Worm (Caenorhabditis elegans) whole organism, L3 larva: ENCODE results near the gene pld-1.
A peak's percentile ranks its signal among the peaks of the same experiment; 100 is the strongest.

Source experiments
- R02D3.7 ChIP-seq: fragments of 150-350 bp; optimal IDR thresholded peaks from 2 replicates; lab custom pipeline; 2014; ENCODE audit warnings: missing biosample characterization, missing genetic modification characterization
- ZK546.5 ChIP-seq: sonication (generic microtip); optimal IDR thresholded peaks from 2 replicates; lab custom pipeline; 2017; ENCODE audit warnings: missing biosample characterization, missing genetic modification characterization
- aly-2 ChIP-seq: fragments of 150-350 bp; optimal IDR thresholded peaks from 2 replicates; lab custom pipeline; 2014; ENCODE audit warnings: missing biosample characterization, missing genetic modification characterization
- ama-1 ChIP-seq: fragments of 150-350 bp; optimal IDR thresholded peaks from 2 replicates; lab custom pipeline; 2018
- ceh-16 ChIP-seq: sonication (generic microtip); optimal IDR thresholded peaks from 2 replicates; lab custom pipeline; 2017; ENCODE audit warnings: missing biosample characterization, missing genetic modification characterization
- ceh-28 ChIP-seq: fragments of 150-350 bp; optimal IDR thresholded peaks from 2 replicates; lab custom pipeline; 2014; ENCODE audit warnings: missing biosample characterization, missing genetic modification reagents, missing genetic modification characterization
- ceh-82 ChIP-seq: fragments of 150-350 bp; optimal IDR thresholded peaks from 2 replicates; lab custom pipeline; 2014; ENCODE audit warnings: missing biosample characterization, missing genetic modification characterization
- ceh-9 ChIP-seq: sonication (generic microtip); optimal IDR thresholded peaks from 2 replicates; lab custom pipeline; 2018; ENCODE audit warnings: missing biosample characterization, missing genetic modification characterization
- daf-12 ChIP-seq: fragments of 150-350 bp; optimal IDR thresholded peaks from 2 replicates; lab custom pipeline; 2014; ENCODE audit warnings: missing biosample characterization, missing genetic modification reagents, missing genetic modification characterization
- egl-27 ChIP-seq: sonication (generic microtip); optimal IDR thresholded peaks from 4 replicates; lab custom pipeline; 2017; ENCODE audit warnings: missing biosample characterization, missing genetic modification reagents, missing genetic modification characterization
- egl-5 ChIP-seq: fragments of 150-350 bp; optimal IDR thresholded peaks from 2 replicates; lab custom pipeline; 2017; ENCODE audit warnings: missing biosample characterization, missing genetic modification reagents, missing genetic modification characterization, inconsistent platforms
- elt-1 ChIP-seq: fragments of 150-350 bp; optimal IDR thresholded peaks from 2 replicates; lab custom pipeline; 2014; ENCODE audit warnings: missing biosample characterization, missing genetic modification characterization
- elt-2 ChIP-seq: sonication (generic microtip); optimal IDR thresholded peaks from 2 replicates; lab custom pipeline; 2016; ENCODE audit warnings: missing genetic modification reagents, mild to moderate bottlenecking, missing genetic modification characterization, missing compliant biosample characterization
- elt-3 ChIP-seq, 3 experiments: fragments of 150-350 bp in 1 of 3; sonication (generic microtip) in 2 of 3; optimal IDR thresholded peaks; 2 replicates in 2 of 3; 4 replicates in 1 of 3; lab custom pipeline; 2014 to 2017; ENCODE audit warnings: missing biosample characterization in 3 of 3, missing genetic modification characterization in 3 of 3
- eor-1 ChIP-seq, 2 experiments: fragments of 150-350 bp; optimal IDR thresholded peaks; 2 replicates each; lab custom pipeline; 2014 to 2018; ENCODE audit warnings: missing biosample characterization in 2 of 2, missing genetic modification characterization in 2 of 2
- fkh-10 ChIP-seq: sonication (generic microtip); optimal IDR thresholded peaks from 2 replicates; lab custom pipeline; 2017; ENCODE audit warnings: missing biosample characterization, missing genetic modification reagents, missing genetic modification characterization
- fkh-2 ChIP-seq: fragments of 150-350 bp; optimal IDR thresholded peaks from 2 replicates; lab custom pipeline; 2014; ENCODE audit warnings: missing biosample characterization, missing genetic modification reagents, missing genetic modification characterization
- fos-1 ChIP-seq: fragments of 150-350 bp; optimal IDR thresholded peaks from 2 replicates; lab custom pipeline; 2014; ENCODE audit warnings: missing biosample characterization, missing genetic modification characterization
- hmg-11 ChIP-seq: sonication (generic microtip); optimal IDR thresholded peaks from 2 replicates; lab custom pipeline; 2016; ENCODE audit warnings: missing genetic modification characterization, missing compliant biosample characterization
- jun-1 ChIP-seq: fragments of 150-350 bp; optimal IDR thresholded peaks from 2 replicates; lab custom pipeline; 2014; ENCODE audit warnings: missing biosample characterization, missing genetic modification reagents, missing genetic modification characterization
- lin-15B ChIP-seq: fragments of 150-350 bp; optimal IDR thresholded peaks from 2 replicates; lab custom pipeline; 2014; ENCODE audit warnings: missing biosample characterization, missing genetic modification characterization
- lin-39 ChIP-seq: fragments of 150-350 bp; optimal IDR thresholded peaks from 2 replicates; lab custom pipeline; 2018; ENCODE audit warnings: missing biosample characterization, missing genetic modification reagents, missing genetic modification characterization
- lsy-12 ChIP-seq: sonication (generic microtip); optimal IDR thresholded peaks from 2 replicates; lab custom pipeline; 2016; ENCODE audit warnings: mild to moderate bottlenecking, missing genetic modification characterization, missing compliant biosample characterization
- mdl-1 ChIP-seq: fragments of 150-350 bp; optimal IDR thresholded peaks from 2 replicates; lab custom pipeline; 2014; ENCODE audit warnings: missing biosample characterization, missing genetic modification characterization
- mml-1 ChIP-seq: fragments of 150-350 bp; sonication (generic microtip); optimal IDR thresholded peaks from 3 replicates; lab custom pipeline; 2014; ENCODE audit warnings: missing biosample characterization, missing genetic modification characterization
- nfya-1 ChIP-seq: sonication (generic microtip); optimal IDR thresholded peaks from 2 replicates; lab custom pipeline; 2017; ENCODE audit warnings: missing genetic modification characterization, mild to moderate bottlenecking, missing compliant biosample characterization, antibody characterized with exemption, moderate library complexity; ENCODE audit not compliant: insufficient read depth
- nhr-11 ChIP-seq: fragments of 150-350 bp; optimal IDR thresholded peaks from 2 replicates; lab custom pipeline; 2014; ENCODE audit warnings: missing biosample characterization, missing genetic modification characterization
- nhr-12 ChIP-seq: fragments of 150-350 bp; optimal IDR thresholded peaks from 2 replicates; lab custom pipeline; 2014; ENCODE audit warnings: missing biosample characterization, missing genetic modification characterization
- nhr-23 ChIP-seq: fragments of 150-350 bp; optimal IDR thresholded peaks from 2 replicates; lab custom pipeline; 2014; ENCODE audit warnings: missing biosample characterization, missing genetic modification reagents, missing genetic modification characterization
- nhr-237 ChIP-seq: fragments of 150-350 bp; optimal IDR thresholded peaks from 2 replicates; lab custom pipeline; 2014; ENCODE audit warnings: missing biosample characterization, missing genetic modification characterization
- nhr-25 ChIP-seq: sonication (generic microtip); optimal IDR thresholded peaks from 2 replicates; lab custom pipeline; 2017; ENCODE audit warnings: missing biosample characterization, missing genetic modification characterization
- nhr-28 ChIP-seq: fragments of 150-350 bp; optimal IDR thresholded peaks from 2 replicates; lab custom pipeline; 2014; ENCODE audit warnings: missing biosample characterization, missing genetic modification characterization
- nhr-43 ChIP-seq: sonication (generic microtip); optimal IDR thresholded peaks from 2 replicates; lab custom pipeline; 2016; ENCODE audit warnings: mild to moderate bottlenecking, missing genetic modification characterization, missing compliant biosample characterization; ENCODE audit not compliant: poor library complexity, severe bottlenecking
- nhr-67 ChIP-seq: fragments of 150-350 bp; optimal IDR thresholded peaks from 2 replicates; lab custom pipeline; 2014; ENCODE audit warnings: missing biosample characterization, missing genetic modification characterization
- nhr-76 ChIP-seq: fragments of 150-350 bp; sonication (generic microtip); optimal IDR thresholded peaks from 5 replicates; lab custom pipeline; 2014; ENCODE audit warnings: missing biosample characterization, missing genetic modification characterization
- nhr-77 ChIP-seq: fragments of 150-350 bp; optimal IDR thresholded peaks from 2 replicates; lab custom pipeline; 2014; ENCODE audit warnings: missing biosample characterization, missing genetic modification characterization
- pha-4 ChIP-seq: fragments of 150-350 bp; optimal IDR thresholded peaks from 2 replicates; lab custom pipeline; 2014; ENCODE audit warnings: missing biosample characterization, missing genetic modification reagents, missing genetic modification characterization
- pqm-1 ChIP-seq: fragments of 150-350 bp; optimal IDR thresholded peaks from 2 replicates; lab custom pipeline; 2017; ENCODE audit warnings: missing biosample characterization, missing genetic modification characterization, inconsistent platforms
- sea-2 ChIP-seq: fragments of 150-350 bp; sonication (generic microtip); optimal IDR thresholded peaks from 4 replicates; lab custom pipeline; 2014; ENCODE audit warnings: missing biosample characterization, missing genetic modification reagents, missing genetic modification characterization
- skn-1 ChIP-seq: fragments of 150-350 bp; optimal IDR thresholded peaks from 2 replicates; lab custom pipeline; 2014; ENCODE audit warnings: missing biosample characterization, missing genetic modification characterization
- snpc-4 ChIP-seq: fragments of 150-350 bp; optimal IDR thresholded peaks from 2 replicates; lab custom pipeline; 2014; ENCODE audit warnings: missing biosample characterization, missing genetic modification characterization
- tbx-2 ChIP-seq: sonication (generic microtip); optimal IDR thresholded peaks from 2 replicates; lab custom pipeline; 2016; ENCODE audit warnings: mild to moderate bottlenecking, missing genetic modification characterization, missing compliant biosample characterization
- unc-39 ChIP-seq: sonication (generic microtip); optimal IDR thresholded peaks from 4 replicates; lab custom pipeline; 2017; ENCODE audit warnings: missing biosample characterization, missing genetic modification characterization
- unc-62 ChIP-seq: fragments of 150-350 bp; sonication (generic microtip); optimal IDR thresholded peaks from 4 replicates; lab custom pipeline; 2014; ENCODE audit warnings: missing biosample characterization, missing genetic modification reagents, missing genetic modification characterization
- zag-1 ChIP-seq: fragments of 150-350 bp; optimal IDR thresholded peaks from 2 replicates; lab custom pipeline; 2014; ENCODE audit warnings: missing biosample characterization, missing genetic modification characterization
- ztf-11 ChIP-seq: fragments of 150-350 bp; optimal IDR thresholded peaks from 2 replicates; lab custom pipeline; 2014; ENCODE audit warnings: missing biosample characterization, missing genetic modification characterization
- ztf-4 ChIP-seq: fragments of 150-350 bp; optimal IDR thresholded peaks from 2 replicates; lab custom pipeline; 2014; ENCODE audit warnings: missing biosample characterization, missing genetic modification characterization

The pld-1 gene

DNA sequence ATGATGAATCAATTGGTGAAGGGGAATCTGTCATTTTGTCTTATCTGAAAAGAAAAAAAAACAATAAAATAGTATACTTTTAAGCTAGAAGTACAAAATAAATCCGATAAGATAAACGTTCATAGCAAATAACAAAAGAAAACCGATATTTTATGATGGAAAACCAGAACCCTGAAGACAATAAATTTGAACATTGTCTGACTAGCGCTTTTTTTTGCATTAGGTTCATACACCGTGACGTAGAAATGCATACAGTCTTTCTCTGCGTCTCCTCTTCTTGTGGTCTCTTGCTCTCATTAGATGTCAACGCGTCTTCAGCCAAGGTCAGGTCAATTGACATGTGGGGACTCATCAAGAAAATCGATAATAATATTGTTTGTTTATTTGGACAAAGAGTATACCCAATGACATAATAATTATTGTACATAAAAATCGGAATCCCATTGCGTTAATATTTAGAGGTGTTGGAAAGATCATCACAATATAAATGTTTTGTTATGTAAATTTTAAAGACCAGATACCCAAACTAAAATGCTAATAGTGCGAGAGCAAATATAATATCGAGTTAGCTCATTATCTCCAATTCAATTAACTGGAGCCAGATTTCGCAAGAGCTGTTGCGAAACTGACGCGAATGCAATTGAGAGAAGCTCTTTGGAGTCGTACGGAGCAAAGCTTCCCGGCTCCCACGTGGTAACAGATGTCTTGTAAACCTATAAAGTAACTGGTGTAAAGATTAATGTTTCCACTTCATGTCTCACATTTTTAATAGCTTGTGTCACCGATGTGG lies 10.2 kb downstream of the pld-1 start, which contains the start of gene dsh-2:
Gene dsh-2, minus strand, starts transcription at position 51 of the 790 bp plus-strand sequence.
- TF ChIP-seq ceh-82 (tag; lab: Kevin White, UChicago) (no peak), pqm-1 (tag; lab: Kevin White, UChicago) (peak; percentile 49), ceh-28 (tag; lab: Kevin White, UChicago) (peak; percentile 72), nhr-25 (tag; lab: Kevin White, UChicago) (peak; percentile 98), nhr-28 (no peak), elt-3 (tag; optimal IDR thresholded peaks at IDR 0.05; lab: Kevin White, UChicago) (no peak), nhr-12 (no peak), unc-62 (GFP tag; lab: Kevin White, UChicago) (no peak), snpc-4 (tag; lab: Kevin White, UChicago) (peak; percentile 31), nhr-43 (tag; lab: Kevin White, UChicago) (peak; percentile 37), fos-1 (tag; lab: Kevin White, UChicago) (no peak), jun-1 (no peak), lin-39 (no peak), unc-39 (no peak), ama-1 (lab: Kevin White, UChicago) (no peak), egl-5 (tag; lab: Kevin White, UChicago) (no peak), skn-1 (tag; lab: Kevin White, UChicago) (no peak), mdl-1 (tag; lab: Kevin White, UChicago) (no peak), mml-1 (tag; lab: Kevin White, UChicago) (no peak), tbx-2 (tag; lab: Kevin White, UChicago) (no peak), fkh-10 (GFP tag; lab: Kevin White, UChicago) (no peak), nfya-1 (tag; lab: Kevin White, UChicago) (peak; percentile 65), nhr-77 (tag; lab: Kevin White, UChicago) (no peak), nhr-237 (tag; lab: Kevin White, UChicago) (no peak), ceh-16 (tag; lab: Kevin White, UChicago) (no peak), eor-1 (tag; optimal IDR thresholded peaks at IDR 0.05; lab: Kevin White, UChicago) (no peak), nhr-11 (tag; lab: Kevin White, UChicago) (no peak), hmg-11 (tag; lab: Kevin White, UChicago) (peak; percentile 42), R02D3.7 (no peak), zag-1 (no peak), aly-2 (tag; lab: Kevin White, UChicago) (peak; percentile 26), lin-15B (peak; percentile 53), elt-1 (no peak), daf-12 (tag; lab: Kevin White, UChicago) (no peak), ztf-4 (tag; lab: Kevin White, UChicago) (no peak), egl-27 (tag; lab: Kevin White, UChicago) (peak; percentile 11), fkh-2 (tag; lab: Kevin White, UChicago) (no peak), nhr-67 (tag; lab: Kevin White, UChicago) (no peak), nhr-23 (tag; lab: Kevin White, UChicago) (peak; percentile 94), ztf-11 (tag; lab: Kevin White, UChicago) (no peak), elt-2 (peak; percentile 84), lsy-12 (no peak), sea-2 (GFP tag; lab: Kevin White, UChicago) (no peak), ZK546.5 (no peak), nhr-76 (tag; lab: Kevin White, UChicago) (no peak), pha-4 (tag; lab: Kevin White, UChicago) (peak; percentile 86), ceh-9 (tag; lab: Kevin White, UChicago) (no peak)
